Fruit fly (Drosophila melanogaster): ENCODE data around the gene elm.

elm gene

dm6 chr3R:5624115-5624878, 30.4 kb downstream of the elm start, which contains the start of the genes Dph4, Spec2 and RpL13A:
Gene Dph4 (minus strand): TSS chr3R:5624125.
Gene Spec2 (minus strand): TSS chr3R:5624125.
Gene RpL13A (plus strand): TSS chr3R:5624474.
- no peak for TF ChIP-seq cnc (optimal IDR thresholded peaks at IDR 0.05)
- peak; percentile 95 for TF ChIP-seq Mnt (GFP tag; optimal IDR thresholded peaks at IDR 0.05)
- TF ChIP-seq cic (GFP tag; optimal IDR thresholded peaks at IDR 0.05), result peak; percentile 72
- peak; percentile 94 for TF ChIP-seq ovo (GFP tag; optimal IDR thresholded peaks at IDR 0.05)
- peak; percentile 90 for TF ChIP-seq CG33017 (tag; optimal IDR thresholded peaks at IDR 0.05)
- TF ChIP-seq CG7045 (GFP tag; optimal IDR thresholded peaks at IDR 0.05), result peak; percentile 94
- TF ChIP-seq CG5204 (GFP tag; optimal IDR thresholded peaks at IDR 0.05), result no peak
- peak; percentile 98 for TF ChIP-seq Crg-1 (GFP tag; optimal IDR thresholded peaks at IDR 0.05)
- no peak for TF ChIP-seq Hr96 (GFP tag; optimal IDR thresholded peaks at IDR 0.05)
- TF ChIP-seq pad (GFP tag; optimal IDR thresholded peaks at IDR 0.05), result peak; percentile 85
- TF ChIP-seq tj (GFP tag; optimal IDR thresholded peaks at IDR 0.05), result peak; percentile 88
- no peak for TF ChIP-seq kay (GFP tag; ENCODE audit: borderline replicate concordance)
- TF ChIP-seq toe (GFP tag; optimal IDR thresholded peaks at IDR 0.05), result no peak
- TF ChIP-seq CG14711 (tag; optimal IDR thresholded peaks at IDR 0.05), result peak; percentile 73
- peak; percentile 85 for TF ChIP-seq Clk (GFP tag; optimal IDR thresholded peaks at IDR 0.05)
- TF ChIP-seq CG7101 (tag; optimal IDR thresholded peaks at IDR 0.05), result peak; percentile 96
- peak; percentile 98 for TF ChIP-seq CG11617 (GFP tag; optimal IDR thresholded peaks at IDR 0.05)
- TF ChIP-seq CG12768 (GFP tag; optimal IDR thresholded peaks at IDR 0.05), result peak; percentile 95
- TF ChIP-seq CG1620 (GFP tag; optimal IDR thresholded peaks at IDR 0.05), result peak; percentile 97
- TF ChIP-seq bab1 (GFP tag; optimal IDR thresholded peaks at IDR 0.05), result peak; percentile 92

dm6 chr3R:5622985-5623630, 31.6 kb downstream of the elm start:
- no peak for TF ChIP-seq kay (GFP tag; ENCODE audit: borderline replicate concordance)
- peak; percentile 98 for TF ChIP-seq Crg-1 (GFP tag; optimal IDR thresholded peaks at IDR 0.05)
- peak; percentile 96 for TF ChIP-seq cic (GFP tag; optimal IDR thresholded peaks at IDR 0.05)
- peak; percentile 83 for TF ChIP-seq CG5204 (GFP tag; optimal IDR thresholded peaks at IDR 0.05)
- TF ChIP-seq Mnt (GFP tag; optimal IDR thresholded peaks at IDR 0.05), result peak; percentile 93
- peak; percentile 99 for TF ChIP-seq ovo (GFP tag; optimal IDR thresholded peaks at IDR 0.05)
- TF ChIP-seq CG14711 (tag; optimal IDR thresholded peaks at IDR 0.05), result peak; percentile 79
- peak; percentile 91 for TF ChIP-seq CG7101 (tag; optimal IDR thresholded peaks at IDR 0.05)
- peak; percentile 96 for TF ChIP-seq CG12768 (GFP tag; optimal IDR thresholded peaks at IDR 0.05)
- no peak for TF ChIP-seq cnc (optimal IDR thresholded peaks at IDR 0.05)
- peak; percentile 85 for TF ChIP-seq Clk (GFP tag; optimal IDR thresholded peaks at IDR 0.05)
- TF ChIP-seq Hr96 (GFP tag; optimal IDR thresholded peaks at IDR 0.05), result peak; percentile 87
- TF ChIP-seq tj (GFP tag; optimal IDR thresholded peaks at IDR 0.05), result peak; percentile 41
- peak; percentile 87 for TF ChIP-seq CG11617 (GFP tag; optimal IDR thresholded peaks at IDR 0.05)
- TF ChIP-seq CG7045 (GFP tag; optimal IDR thresholded peaks at IDR 0.05), result peak; percentile 91
- peak; percentile 81 for TF ChIP-seq CG33017 (tag; optimal IDR thresholded peaks at IDR 0.05)
- peak; percentile 95 for TF ChIP-seq CG1620 (GFP tag; optimal IDR thresholded peaks at IDR 0.05)
- TF ChIP-seq pad (GFP tag; optimal IDR thresholded peaks at IDR 0.05), result peak; percentile 96
- TF ChIP-seq bab1 (GFP tag; optimal IDR thresholded peaks at IDR 0.05), result peak; percentile 68
- TF ChIP-seq toe (GFP tag; optimal IDR thresholded peaks at IDR 0.05), result peak; percentile 93

dm6 chr3R:5622406-5622752, 32.3 kb downstream of the elm start:
- TF ChIP-seq ovo (GFP tag; optimal IDR thresholded peaks at IDR 0.05) (no peak), CG33017 (tag; optimal IDR thresholded peaks at IDR 0.05) (no peak), CG7101 (tag; optimal IDR thresholded peaks at IDR 0.05) (no peak), Hr96 (GFP tag; optimal IDR thresholded peaks at IDR 0.05) (no peak), cnc (optimal IDR thresholded peaks at IDR 0.05) (no peak), Crg-1 (GFP tag; optimal IDR thresholded peaks at IDR 0.05) (no peak), Clk (GFP tag; optimal IDR thresholded peaks at IDR 0.05) (no peak), cic (GFP tag; optimal IDR thresholded peaks at IDR 0.05) (no peak), toe (GFP tag; optimal IDR thresholded peaks at IDR 0.05) (no peak), CG14711 (tag; optimal IDR thresholded peaks at IDR 0.05) (no peak), tj (GFP tag; optimal IDR thresholded peaks at IDR 0.05) (no peak), CG11617 (GFP tag; optimal IDR thresholded peaks at IDR 0.05) (no peak), Mnt (GFP tag; optimal IDR thresholded peaks at IDR 0.05) (no peak), pad (GFP tag; optimal IDR thresholded peaks at IDR 0.05) (no peak), CG5204 (GFP tag; optimal IDR thresholded peaks at IDR 0.05) (no peak), kay (GFP tag; ENCODE audit: borderline replicate concordance) (no peak), CG7045 (GFP tag; optimal IDR thresholded peaks at IDR 0.05) (no peak)

dm6 chr3R:5621714-5622405, 32.8 kb downstream of the elm start:
- no peak for TF ChIP-seq CG12768 (GFP tag; optimal IDR thresholded peaks at IDR 0.05)
- no peak for TF ChIP-seq cnc (optimal IDR thresholded peaks at IDR 0.05)
- TF ChIP-seq kay (GFP tag; ENCODE audit: borderline replicate concordance), result no peak
- TF ChIP-seq toe (GFP tag; optimal IDR thresholded peaks at IDR 0.05), result no peak
- TF ChIP-seq CG14711 (tag; optimal IDR thresholded peaks at IDR 0.05), result no peak
- TF ChIP-seq tj (GFP tag; optimal IDR thresholded peaks at IDR 0.05), result no peak
- TF ChIP-seq ovo (GFP tag; optimal IDR thresholded peaks at IDR 0.05), result no peak
- TF ChIP-seq bab1 (GFP tag; optimal IDR thresholded peaks at IDR 0.05), result no peak
- no peak for TF ChIP-seq pad (GFP tag; optimal IDR thresholded peaks at IDR 0.05)
- no peak for TF ChIP-seq CG33017 (tag; optimal IDR thresholded peaks at IDR 0.05)
- TF ChIP-seq Mnt (GFP tag; optimal IDR thresholded peaks at IDR 0.05), result no peak
- TF ChIP-seq CG1620 (GFP tag; optimal IDR thresholded peaks at IDR 0.05), result no peak
- TF ChIP-seq Clk (GFP tag; optimal IDR thresholded peaks at IDR 0.05), result no peak
- TF ChIP-seq CG7101 (tag; optimal IDR thresholded peaks at IDR 0.05), result no peak

Data from whole organism, adult.